Worm (Caenorhabditis elegans) whole organism, L4/young adult: ENCODE data around the gene mep-1.

Experiments used
- W03F9.2 ChIP-seq: fragments of 150-350 bp; optimal IDR thresholded peaks from 2 replicates; lab custom pipeline; 2014; ENCODE audit warnings: missing biosample characterization, missing genetic modification characterization
- dao-5 ChIP-seq: sonication (generic microtip); optimal IDR thresholded peaks from 2 replicates; lab custom pipeline; 2016; ENCODE audit warnings: missing genotype, missing genetic modification characterization, moderate library complexity, missing compliant biosample characterization
- him-1 ChIP-seq: sonication (generic microtip); optimal IDR thresholded peaks from 2 replicates; lab custom pipeline; 2016; ENCODE audit warnings: missing genotype, missing genetic modification reagents, missing genetic modification characterization, missing compliant biosample characterization

DNA sequence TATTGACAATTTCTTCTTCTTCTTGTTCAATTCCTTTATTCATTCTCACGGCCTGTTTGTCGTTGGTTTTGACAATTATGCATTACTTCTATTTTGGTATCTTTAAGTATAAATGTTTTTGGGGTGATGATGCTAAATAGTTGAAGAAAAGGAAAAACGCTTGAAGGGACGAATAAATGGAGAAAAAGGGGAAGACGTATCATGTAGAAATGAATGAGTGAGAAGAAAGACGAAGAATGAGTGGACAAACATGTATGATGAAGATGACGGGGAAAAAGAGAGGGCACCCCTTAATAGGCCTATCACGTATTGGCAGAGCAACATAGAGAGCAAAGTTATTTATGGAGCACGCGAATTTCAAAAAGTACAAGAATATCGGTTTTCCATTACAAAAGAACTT is 24.2 kb downstream of the mep-1 start, which contains the start of gene M04B2.7:
- no peak for TF ChIP-seq him-1 (tag; lab: Kevin White, UChicago)
- no peak for TF ChIP-seq W03F9.2
- no peak for TF ChIP-seq dao-5 (tag; lab: Kevin White, UChicago)
